Worm (Caenorhabditis elegans): ENCODE data around the gene C15C7.6.

DNA sequence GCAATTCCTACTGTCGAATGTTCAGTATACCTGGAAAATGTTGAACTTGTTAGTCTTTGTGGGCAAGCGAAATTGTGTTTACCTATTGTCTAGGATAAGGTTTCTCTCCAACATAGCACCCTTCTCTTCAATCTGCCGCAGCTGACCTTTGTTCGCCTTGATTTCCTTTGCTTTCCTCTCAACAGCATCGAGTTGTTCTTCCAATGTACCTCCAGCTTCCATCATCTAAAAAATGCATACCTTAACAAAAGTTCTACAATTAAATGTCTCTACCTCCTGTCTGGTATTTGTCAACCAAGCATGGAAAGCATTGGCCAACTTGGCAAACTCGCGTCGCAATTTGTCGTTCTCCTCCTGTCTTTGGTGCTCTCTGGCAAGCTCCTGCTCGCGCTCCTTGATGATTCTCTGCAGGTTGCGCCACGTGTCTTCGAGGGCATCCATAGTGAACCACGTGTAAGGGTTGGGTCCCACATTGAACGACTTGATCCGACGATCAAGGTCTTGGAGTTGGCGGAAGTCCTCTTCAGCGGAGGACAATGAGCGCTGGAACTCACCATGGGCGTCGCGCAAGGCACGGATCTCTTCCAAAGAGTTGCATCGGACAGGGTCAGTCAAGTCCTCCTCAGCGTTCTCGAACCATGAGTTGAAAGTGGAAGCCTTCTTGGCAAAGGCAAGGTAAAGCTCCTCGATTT is 51.6 kb downstream of the C15C7.6 start:
- TF ChIP-seq efl-3 (GFP tag; optimal IDR thresholded peaks at IDR 0.05): no peak
- TF ChIP-seq nhr-19 (GFP tag; conservative IDR thresholded peaks at IDR 0.05): no peak
- no peak for TF ChIP-seq aly-2 (tag; optimal IDR thresholded peaks at IDR 0.05)
